Worm (Caenorhabditis elegans): ENCODE data around the gene F29B9.11.

F29B9.11 gene

ce11 chrIV:4637840-4638239 lies 22.2 kb downstream of the F29B9.11 start, which contains the start of gene F19C7.8:
Gene F19C7.8, minus strand, starts transcription at chrIV:4638095.
- TF ChIP-seq let-526 (GFP tag; IDR thresholded peaks at IDR 0.05) (no peak), lin-26 (GFP tag; IDR thresholded peaks at IDR 0.05) (0 out of 2 replicates have a peak, but pooled peaks have one; percentile 13), ztf-28 (GFP tag; IDR thresholded peaks at IDR 0.05) (0 out of 2 replicates have a peak, but pooled peaks have one; percentile 41)

- no peak for TF ChIP-seq F52B5.7 (tag; optimal IDR thresholded peaks at IDR 0.05)
- TF ChIP-seq gei-17 (GFP tag; optimal IDR thresholded peaks at IDR 0.05): no peak
Observed at ce11 chrIV:4636001-4636400, 24.0 kb downstream of the F29B9.11 start, which contains the start of gene R105.5. Gene R105.5, plus strand, starts transcription at chrIV:4636301.

- TF ChIP-seq tbx-9 (tag; optimal IDR thresholded peaks at IDR 0.05; ENCODE audit: borderline replicate concordance) (no peak), unc-130 (GFP tag; optimal IDR thresholded peaks at IDR 0.05) (no peak), lir-1 (GFP tag; conservative IDR thresholded peaks at IDR 0.05) (no peak), pha-4 (tag; optimal IDR thresholded peaks at IDR 0.05) (no peak), lag-1 (GFP tag; IDR thresholded peaks at IDR 0.05) (no peak), atf-7 (tag; optimal IDR thresholded peaks at IDR 0.05) (no peak), hmg-20 (GFP tag; IDR thresholded peaks at IDR 0.05) (no peak), B0019.2 (GFP tag; conservative IDR thresholded peaks at IDR 0.05) (no peak), ceh-100 (GFP tag; IDR thresholded peaks at IDR 0.05) (no peak), lin-54 (GFP tag; optimal IDR thresholded peaks at IDR 0.05) (no peak), F39B2.1 (GFP tag; IDR thresholded peaks at IDR 0.05) (no peak), dpl-1 (GFP tag; optimal IDR thresholded peaks at IDR 0.05) (no peak)
Observed at ce11 chrIV:4633393-4633792, 26.6 kb downstream of the F29B9.11 start, which contains the start of gene R105.1. Gene R105.1, plus strand, starts transcription at chrIV:4633693.

- TF ChIP-seq zfh-2 (GFP tag; conservative IDR thresholded peaks at IDR 0.05) (peak; percentile 84), D2030.7 (GFP tag; IDR thresholded peaks at IDR 0.05) (no peak), lsl-1 (GFP tag; optimal IDR thresholded peaks at IDR 0.05) (no peak), egrh-3 (GFP tag; IDR thresholded peaks at IDR 0.05) (peak; percentile 62; the same call in 1 of the 2 replicates)
Observed at ce11 chrIV:4623852-4624251, 36.1 kb downstream of the F29B9.11 start.

ce11 chrIV:4613516-4613915 lies 46.5 kb downstream of the F29B9.11 start:
- no peak for TF ChIP-seq lin-35 (GFP tag; optimal IDR thresholded peaks at IDR 0.05)

- TF ChIP-seq ceh-100 (GFP tag; IDR thresholded peaks at IDR 0.05) (no peak), F57C9.4 (tag; optimal IDR thresholded peaks at IDR 0.05) (no peak), dox-1 (GFP tag; IDR thresholded peaks at IDR 0.05) (no peak), ZK185.1 (tag; optimal IDR thresholded peaks at IDR 0.05; ENCODE audit: poor library complexity, severe bottlenecking) (no peak), F49E8.2 (tag; optimal IDR thresholded peaks at IDR 0.05; ENCODE audit: insufficient read depth) (no peak), B0019.2 (GFP tag; conservative IDR thresholded peaks at IDR 0.05) (no peak), rpc-1 (optimal IDR thresholded peaks at IDR 0.05) (no peak), rpc-1 (tag; optimal IDR thresholded peaks at IDR 0.05) (no peak), tbp1 (GFP tag; optimal IDR thresholded peaks at IDR 0.05) (no peak), mcd-1 (GFP tag; IDR thresholded peaks at IDR 0.05) (no peak), nhr-179 (tag; optimal IDR thresholded peaks at IDR 0.05) (no peak), let-526 (GFP tag; IDR thresholded peaks at IDR 0.05) (no peak), madf-3 (GFP tag; IDR thresholded peaks at IDR 0.05) (no peak), C17E4.6 (GFP tag; IDR thresholded peaks at IDR 0.05) (no peak), lsl-1 (GFP tag; optimal IDR thresholded peaks at IDR 0.05) (no peak)
Observed at ce11 chrIV:4612597-4612996, 47.4 kb downstream of the F29B9.11 start.

All from whole organism, young adult.